Fruit fly (Drosophila melanogaster): ENCODE data around the gene CG34428.

Gene CG34428

dm6 chr3L:13041292-13042067, 20.1 kb upstream of the CG34428 start, which contains the start of gene RpS4 (continued):
- TF ChIP-seq Lhr (GFP tag; optimal IDR thresholded peaks at IDR 0.05): peak; percentile 93
- peak; percentile 70 for TF ChIP-seq HmgD (GFP tag; optimal IDR thresholded peaks at IDR 0.05)
- peak; percentile 98 for TF ChIP-seq lab (GFP tag; optimal IDR thresholded peaks at IDR 0.05)
- peak; percentile 54 for TF ChIP-seq fd96Cb (tag; optimal IDR thresholded peaks at IDR 0.05)
- peak; percentile 59 for TF ChIP-seq CG1602 (GFP tag; optimal IDR thresholded peaks at IDR 0.05)
- peak; percentile 63 for TF ChIP-seq pnt (GFP tag; optimal IDR thresholded peaks at IDR 0.05)
- peak; percentile 84 for TF ChIP-seq CG17359 (tag; optimal IDR thresholded peaks at IDR 0.05)
- peak; percentile 70 for TF ChIP-seq Nf-YC (tag; optimal IDR thresholded peaks at IDR 0.05)
- TF ChIP-seq ken (GFP tag; IDR thresholded peaks at IDR 0.05): peak; percentile 88
- peak; percentile 74 for TF ChIP-seq CG1647 (GFP tag; optimal IDR thresholded peaks at IDR 0.05)
- TF ChIP-seq CG11398 (GFP tag; optimal IDR thresholded peaks at IDR 0.05): peak; percentile 82
- TF ChIP-seq CG11723 (GFP tag; optimal IDR thresholded peaks at IDR 0.05): peak; percentile 93
- peak; percentile 89 for TF ChIP-seq Fer3 (tag; optimal IDR thresholded peaks at IDR 0.05)
- peak; percentile 31 for TF ChIP-seq CG10462 (GFP tag; optimal IDR thresholded peaks at IDR 0.05)
- peak; percentile 60 for TF ChIP-seq CG4404 (GFP tag; IDR thresholded peaks at IDR 0.05)
- peak; percentile 92 for TF ChIP-seq pb (GFP tag; optimal IDR thresholded peaks at IDR 0.05)
- peak; percentile 67 for TF ChIP-seq CG14965 (GFP tag; optimal IDR thresholded peaks at IDR 0.05; ENCODE audit: borderline replicate concordance)
- TF ChIP-seq CkIIα-i1 (GFP tag; IDR thresholded peaks at IDR 0.05): peak; percentile 66
- peak; percentile 82 for TF ChIP-seq Mad (GFP tag; optimal IDR thresholded peaks at IDR 0.05)
- TF ChIP-seq CG4617 (GFP tag; optimal IDR thresholded peaks at IDR 0.05; ENCODE audit: borderline replicate concordance): peak; percentile 68
- TF ChIP-seq eyg (GFP tag; optimal IDR thresholded peaks at IDR 0.05): peak; percentile 92
- peak; percentile 82 for TF ChIP-seq CG5180 (GFP tag; optimal IDR thresholded peaks at IDR 0.05)
- peak; percentile 77 for TF ChIP-seq CG6175 (GFP tag; IDR thresholded peaks at IDR 0.05)
- TF ChIP-seq CG10959 (GFP tag; IDR thresholded peaks at IDR 0.05): peak; percentile 77
- TF ChIP-seq abd-A (tag; optimal IDR thresholded peaks at IDR 0.05): peak; percentile 11
- TF ChIP-seq chif (GFP tag; optimal IDR thresholded peaks at IDR 0.05): peak; percentile 76 to 77
- peak; percentile 50; the same call in 1 of the 3 replicates for TF ChIP-seq z (GFP tag; IDR thresholded peaks at IDR 0.05)
- peak; percentile 84 for TF ChIP-seq sisA (GFP tag; IDR thresholded peaks at IDR 0.05)
- peak; percentile 83 for TF ChIP-seq ase (GFP tag; IDR thresholded peaks at IDR 0.05)
- TF ChIP-seq crol (GFP tag; IDR thresholded peaks at IDR 0.05): peak; percentile 40
- TF ChIP-seq tx (GFP tag; optimal IDR thresholded peaks at IDR 0.05): peak; percentile 36
- TF ChIP-seq vnd (GFP tag; IDR thresholded peaks at IDR 0.05; ENCODE audit: partially characterized antibody): no peak
- peak; percentile 93 for TF ChIP-seq Kr (GFP tag; optimal IDR thresholded peaks at IDR 0.05)
- TF ChIP-seq ham (GFP tag; IDR thresholded peaks at IDR 0.05): peak; percentile 54; the same call in 1 of the 2 replicates
- peak; percentile 98 for TF ChIP-seq CG17912 (GFP tag; optimal IDR thresholded peaks at IDR 0.05)
- peak; percentile 96 for TF ChIP-seq HHEX (GFP tag; optimal IDR thresholded peaks at IDR 0.05)
- peak; percentile 88 for TF ChIP-seq salm (tag; optimal IDR thresholded peaks at IDR 0.05)
- peak; percentile 65 for TF ChIP-seq Neu2 (GFP tag; optimal IDR thresholded peaks at IDR 0.05; ENCODE audit: borderline replicate concordance)
- peak; percentile 76 for TF ChIP-seq ERR (GFP tag; optimal IDR thresholded peaks at IDR 0.05)
- TF ChIP-seq Sox102F (GFP tag; optimal IDR thresholded peaks at IDR 0.05): no peak
- no peak for TF ChIP-seq unc-4 (GFP tag; IDR thresholded peaks at IDR 0.05; ENCODE audit: partially characterized antibody)
- peak; percentile 88 for TF ChIP-seq CG9876 (GFP tag; optimal IDR thresholded peaks at IDR 0.05)
- TF ChIP-seq esg (GFP tag; conservative IDR thresholded peaks at IDR 0.05): peak; percentile 40
- peak; percentile 74 for TF ChIP-seq CG11504 (tag; optimal IDR thresholded peaks at IDR 0.05)
- no peak for TF ChIP-seq tio (GFP tag; optimal IDR thresholded peaks at IDR 0.05)
- TF ChIP-seq Doc2 (GFP tag; IDR thresholded peaks at IDR 0.05): no peak
- peak; percentile 64 for TF ChIP-seq CG7556 (GFP tag; optimal IDR thresholded peaks at IDR 0.05)
- peak; percentile 89 for TF ChIP-seq CG12104 (GFP tag; optimal IDR thresholded peaks at IDR 0.05)
- TF ChIP-seq otp (GFP tag; IDR thresholded peaks at IDR 0.05): peak; percentile 92

All from whole organism, embryonic.